Worm (Caenorhabditis elegans) whole organism, mixed stage, embryonic: ENCODE measurements around the gene ifb-1.

Source experiments
- nhr-12 ChIP-seq: fragments of 150-350 bp; optimal IDR thresholded peaks from 2 replicates; lab custom pipeline; 2014; ENCODE audit warnings: missing biosample characterization, missing genetic modification characterization
- pha-4 ChIP-seq: fragments of 150-350 bp; optimal IDR thresholded peaks from 2 replicates; lab custom pipeline; 2018; ENCODE audit warnings: missing biosample characterization, missing genetic modification reagents, missing genetic modification characterization
- unc-39 ChIP-seq: fragments of 150-350 bp; optimal IDR thresholded peaks from 2 replicates; lab custom pipeline; 2014; ENCODE audit warnings: missing biosample characterization, missing genetic modification characterization
- ztf-11 ChIP-seq: fragments of 150-350 bp; optimal IDR thresholded peaks from 2 replicates; lab custom pipeline; 2014; ENCODE audit warnings: missing biosample characterization, missing genetic modification characterization

ce11 chrII:5810230-5810629 is 44.8 kb downstream of the ifb-1 start, which contains the start of the genes msp-64 and ZK1248.5:
- TF ChIP-seq ztf-11 (no peak), pha-4 (no peak), nhr-12 (no peak), unc-39 (no peak)
